Fruit fly (Drosophila melanogaster) whole organism: Measurements from ENCODE around the gene daed.

Experiments
- EcR ChIP-seq, 2 experiments: fragments of >200 bp; optimal IDR thresholded peaks; 2 replicates each; lab custom pipeline; 2017; ENCODE audit warnings: missing biosample characterization in 2 of 2, missing genetic modification characterization in 2 of 2, missing genetic modification reagents in 2 of 2
- pan ChIP-seq: fragments of >200 bp; optimal IDR thresholded peaks from 2 replicates; lab custom pipeline; 2017
- psq ChIP-seq: fragments of >200 bp; optimal IDR thresholded peaks from 2 replicates; lab custom pipeline; 2017

DNA sequence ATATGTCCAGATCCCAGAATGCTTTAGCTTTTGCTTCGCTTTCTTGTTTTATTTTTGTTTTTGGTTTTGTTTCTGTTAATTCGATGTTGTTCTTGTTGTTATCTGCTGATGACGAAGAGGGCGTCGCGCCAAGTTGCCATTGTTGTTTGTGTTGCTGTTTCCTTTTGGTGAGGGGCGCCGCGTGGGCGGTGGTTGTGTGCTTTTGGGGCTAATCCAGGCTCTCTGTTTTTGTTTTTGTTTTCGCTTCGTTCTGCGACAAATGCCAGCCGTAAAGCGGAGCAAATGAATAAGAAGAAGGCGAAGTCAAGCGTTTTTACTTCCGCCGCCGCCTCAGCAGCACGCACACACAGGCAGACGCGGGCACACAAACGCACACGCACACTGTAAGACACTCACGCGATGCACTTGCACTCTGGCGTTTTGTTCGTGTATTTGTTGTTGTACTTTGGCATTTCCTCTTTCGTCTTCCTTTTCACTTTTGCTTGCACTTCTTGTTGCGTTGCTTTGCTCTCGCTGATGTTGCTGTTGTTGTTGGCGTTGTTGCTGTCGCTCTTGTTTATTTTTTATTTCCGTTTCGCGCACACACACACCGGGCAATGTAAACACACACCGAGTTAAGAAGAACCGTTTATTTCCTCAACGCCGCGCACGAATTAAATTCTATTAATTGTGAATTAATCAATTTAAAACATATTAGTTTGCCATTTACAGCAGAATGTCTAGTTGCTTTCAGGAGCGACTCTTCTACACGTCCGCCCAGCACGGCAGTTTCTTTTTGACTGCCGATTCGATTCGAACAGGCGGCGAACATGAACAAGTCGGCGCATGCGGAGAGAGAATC lies 37.9 kb downstream of the daed start, which contains the start of gene aop:
- no peak for TF ChIP-seq psq (lab: Kevin White, UChicago)
- no peak for TF ChIP-seq pan (lab: Kevin White, UChicago)
- no peak for TF ChIP-seq EcR (GFP tag; optimal IDR thresholded peaks at IDR 0.05; lab: Kevin White, UChicago)
